Worm (Caenorhabditis elegans) whole organism, mixed stage, embryonic: Measurements from ENCODE around the gene osm-10.
A peak's percentile ranks its signal among the peaks of the same experiment; 100 is the strongest.

Source experiments
- M03D4.4 ChIP-seq: sonication (generic microtip); optimal IDR thresholded peaks from 2 replicates; lab custom pipeline; 2017; ENCODE audit warnings: mild to moderate bottlenecking, missing genetic modification characterization, missing compliant biosample characterization
- bed-3 ChIP-seq: fragments of 200-800 bp; sonication (Bioruptor generic); optimal IDR thresholded peaks from 3 replicates; lab custom pipeline; 2018; ENCODE audit warnings: mild to moderate bottlenecking, missing genetic modification characterization, moderate library complexity, missing compliant biosample characterization
- blmp-1 ChIP-seq: fragments of 150-350 bp; optimal IDR thresholded peaks from 2 replicates; lab custom pipeline; 2014; ENCODE audit warnings: missing biosample characterization, missing genetic modification characterization
- ceh-39 ChIP-seq: fragments of 150-350 bp; optimal IDR thresholded peaks from 2 replicates; lab custom pipeline; 2014; ENCODE audit warnings: missing biosample characterization, missing genetic modification characterization
- ceh-83 ChIP-seq: fragments of 200-800 bp; sonication (Bioruptor generic); optimal IDR thresholded peaks from 2 replicates; lab custom pipeline; 2018; ENCODE audit warnings: mild to moderate bottlenecking, missing genetic modification characterization, missing compliant biosample characterization
- ces-1 ChIP-seq: fragments of 150-350 bp; optimal IDR thresholded peaks from 2 replicates; lab custom pipeline; 2014; ENCODE audit warnings: missing biosample characterization, missing genetic modification reagents, missing genetic modification characterization
- cnd-1 ChIP-seq: fragments of 200-800 bp; sonication (Bioruptor generic); optimal IDR thresholded peaks from 2 replicates; lab custom pipeline; 2018; ENCODE audit warnings: mild to moderate bottlenecking, missing genetic modification characterization, missing compliant biosample characterization
- drap-1 ChIP-seq: fragments of 200-800 bp; sonication (Bioruptor generic); optimal IDR thresholded peaks from 3 replicates; lab custom pipeline; 2018; ENCODE audit warnings: mild to moderate bottlenecking, missing genetic modification characterization, missing compliant biosample characterization
- elt-1 ChIP-seq: sonication (generic microtip); optimal IDR thresholded peaks from 2 replicates; lab custom pipeline; 2017; ENCODE audit warnings: missing genetic modification characterization, mild to moderate bottlenecking, missing compliant biosample characterization, antibody characterized with exemption, moderate library complexity, borderline replicate concordance; ENCODE audit not compliant: insufficient read depth
- elt-3 ChIP-seq: fragments of 150-350 bp; optimal IDR thresholded peaks from 2 replicates; lab custom pipeline; 2014; ENCODE audit warnings: missing biosample characterization, missing genetic modification characterization
- flh-1 ChIP-seq: fragments of 200-800 bp; sonication (Bioruptor generic); optimal IDR thresholded peaks from 2 replicates; lab custom pipeline; 2018; ENCODE audit warnings: mild to moderate bottlenecking, missing genetic modification characterization, moderate library complexity, missing compliant biosample characterization
- ham-2 ChIP-seq: fragments of 200-800 bp; sonication (Bioruptor generic); optimal IDR thresholded peaks from 2 replicates; lab custom pipeline; 2018; ENCODE audit warnings: mild to moderate bottlenecking, missing genetic modification characterization, missing compliant biosample characterization
- hlh-1 ChIP-seq: fragments of 150-350 bp; optimal IDR thresholded peaks from 2 replicates; lab custom pipeline; 2014; ENCODE audit warnings: missing biosample characterization, missing genetic modification reagents, missing genetic modification characterization
- lin-13 ChIP-seq: fragments of 150-350 bp; optimal IDR thresholded peaks from 2 replicates; lab custom pipeline; 2014; ENCODE audit warnings: missing biosample characterization, missing genetic modification characterization
- lin-32 ChIP-seq: fragments of 200-800 bp; sonication (Bioruptor generic); optimal IDR thresholded peaks from 2 replicates; lab custom pipeline; 2018; ENCODE audit warnings: mild to moderate bottlenecking, missing genetic modification characterization, missing compliant biosample characterization
- lsy-2 ChIP-seq: fragments of 150-350 bp; optimal IDR thresholded peaks from 2 replicates; lab custom pipeline; 2014; ENCODE audit warnings: missing biosample characterization, missing genetic modification characterization
- mab-5 ChIP-seq: fragments of 150-350 bp; optimal IDR thresholded peaks from 2 replicates; lab custom pipeline; 2014; ENCODE audit warnings: missing biosample characterization, missing genetic modification characterization
- mep-1 ChIP-seq: fragments of 150-350 bp; optimal IDR thresholded peaks from 2 replicates; lab custom pipeline; 2017; ENCODE audit warnings: missing biosample characterization, missing genetic modification reagents, missing genetic modification characterization, inconsistent platforms
- mls-2 ChIP-seq: sonication (generic microtip); optimal IDR thresholded peaks from 2 replicates; lab custom pipeline; 2016; ENCODE audit warnings: mild to moderate bottlenecking, missing genetic modification characterization, moderate library complexity, missing compliant biosample characterization
- nhr-12 ChIP-seq: fragments of 150-350 bp; optimal IDR thresholded peaks from 2 replicates; lab custom pipeline; 2014; ENCODE audit warnings: missing biosample characterization, missing genetic modification characterization
- nhr-237 ChIP-seq: fragments of 150-350 bp; optimal IDR thresholded peaks from 2 replicates; lab custom pipeline; 2014; ENCODE audit warnings: missing biosample characterization, missing genetic modification characterization
- nhr-28 ChIP-seq: fragments of 150-350 bp; optimal IDR thresholded peaks from 2 replicates; lab custom pipeline; 2014; ENCODE audit warnings: missing biosample characterization, missing genetic modification characterization
- nhr-76 ChIP-seq: sonication (generic microtip); optimal IDR thresholded peaks from 2 replicates; lab custom pipeline; 2017; ENCODE audit warnings: missing biosample characterization, missing genetic modification characterization
- sem-2 ChIP-seq: fragments of 200-800 bp; sonication (Bioruptor generic); optimal IDR thresholded peaks from 2 replicates; lab custom pipeline; 2018; ENCODE audit warnings: mild to moderate bottlenecking, missing genetic modification characterization, missing compliant biosample characterization
- snpc-4 ChIP-seq: fragments of 150-350 bp; optimal IDR thresholded peaks from 2 replicates; lab custom pipeline; 2014; ENCODE audit warnings: missing biosample characterization, missing genetic modification characterization
- sptf-1 ChIP-seq: sonication (generic microtip); optimal IDR thresholded peaks from 2 replicates; lab custom pipeline; 2017; ENCODE audit warnings: mild to moderate bottlenecking, missing genetic modification characterization, moderate library complexity, missing compliant biosample characterization
- tbx-8 ChIP-seq: fragments of 200-800 bp; sonication (Bioruptor generic); optimal IDR thresholded peaks from 2 replicates; lab custom pipeline; 2018; ENCODE audit warnings: mild to moderate bottlenecking, missing genetic modification characterization, moderate library complexity, missing compliant biosample characterization
- unc-120 ChIP-seq: sonication (generic microtip); optimal IDR thresholded peaks from 2 replicates; lab custom pipeline; 2017; ENCODE audit warnings: missing genetic modification characterization, missing compliant biosample characterization; ENCODE audit not compliant: poor library complexity, severe bottlenecking
- unc-39 ChIP-seq: fragments of 150-350 bp; optimal IDR thresholded peaks from 2 replicates; lab custom pipeline; 2014; ENCODE audit warnings: missing biosample characterization, missing genetic modification characterization
- unc-62 ChIP-seq: fragments of 150-350 bp; optimal IDR thresholded peaks from 2 replicates; lab custom pipeline; 2014; ENCODE audit warnings: missing biosample characterization, missing genetic modification reagents, missing genetic modification characterization
- zip-8 ChIP-seq: fragments of 150-350 bp; optimal IDR thresholded peaks from 2 replicates; lab custom pipeline; 2014; ENCODE audit warnings: missing biosample characterization, missing genetic modification characterization
- ztf-11 ChIP-seq: fragments of 150-350 bp; optimal IDR thresholded peaks from 2 replicates; lab custom pipeline; 2014; ENCODE audit warnings: missing biosample characterization, missing genetic modification characterization

Gene osm-10

DNA sequence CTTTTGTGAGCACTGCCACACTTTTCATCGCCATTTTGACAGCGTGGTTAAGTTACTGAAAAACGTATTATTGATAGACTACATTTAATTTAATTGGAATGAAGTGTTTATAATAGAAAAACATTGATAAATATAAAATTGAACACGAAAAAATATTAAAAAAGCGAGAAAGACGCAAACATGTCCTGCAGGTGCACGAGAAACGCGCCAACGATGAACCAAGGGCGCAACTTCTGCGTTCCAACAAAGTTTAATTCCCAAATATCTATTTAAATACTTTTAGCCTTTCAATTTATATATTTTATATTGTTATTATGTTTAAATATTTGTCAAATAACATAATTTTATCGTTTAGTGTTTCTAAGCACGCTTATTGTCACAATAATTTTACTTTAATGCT lies 8.9 kb upstream of the osm-10 start, which contains the start of gene ndus-8:
TSS of gene ndus-8 (minus strand) at position 55 of the 400 bp plus-strand sequence.
- TF ChIP-seq lin-13 (peak; percentile 56), mab-5 (tag; lab: Kevin White, UChicago) (no peak), drap-1 (GFP tag; lab: Kevin White, UChicago) (no peak), sptf-1 (tag; lab: Kevin White, UChicago) (no peak), unc-120 (no peak), mep-1 (tag; lab: Kevin White, UChicago) (peak; percentile 48), snpc-4 (tag; lab: Kevin White, UChicago) (no peak), elt-1 (tag; lab: Kevin White, UChicago) (no peak), mls-2 (tag; lab: Kevin White, UChicago) (no peak), lsy-2 (tag; lab: Kevin White, UChicago) (peak; percentile 64), blmp-1 (tag; lab: Kevin White, UChicago) (no peak), sem-2 (GFP tag; lab: Kevin White, UChicago) (no peak), flh-1 (GFP tag; lab: Kevin White, UChicago) (no peak), zip-8 (tag; lab: Kevin White, UChicago) (no peak)
- TF ChIP-seq, all 35 proteins: peak for 3

DNA sequence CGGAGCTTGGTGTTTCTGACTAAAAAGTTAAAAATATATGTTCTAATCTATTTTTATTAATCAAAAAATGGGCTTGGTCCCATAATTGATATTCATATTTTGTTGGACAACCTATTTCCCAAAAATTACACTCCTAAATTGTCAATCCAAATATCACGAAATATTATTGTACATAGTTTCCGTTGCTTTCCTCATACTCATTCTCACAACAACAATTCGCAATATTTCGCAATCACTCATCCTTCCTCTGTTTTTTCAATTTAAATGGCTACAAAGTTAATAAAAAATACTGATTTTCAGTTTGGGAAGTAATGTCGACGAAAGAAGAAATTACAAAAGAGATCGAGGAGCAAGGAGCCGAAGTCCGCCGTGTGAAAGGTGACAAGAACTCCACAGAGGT lies 4.4 kb upstream of the osm-10 start, which contains the start of gene pars-1:
TSS of gene pars-1 (plus strand) at position 301 of the 400 bp plus-strand sequence.
- TF ChIP-seq mep-1 (tag; lab: Kevin White, UChicago), result no peak
- no peak for TF ChIP-seq ztf-11 (tag; lab: Kevin White, UChicago)
- no peak for TF ChIP-seq drap-1 (GFP tag; lab: Kevin White, UChicago)
- no peak for TF ChIP-seq unc-39 (tag; lab: Kevin White, UChicago)
- TF ChIP-seq mls-2 (tag; lab: Kevin White, UChicago), result no peak
- no peak for TF ChIP-seq blmp-1 (tag; lab: Kevin White, UChicago)
- TF ChIP-seq lin-13, result no peak

DNA sequence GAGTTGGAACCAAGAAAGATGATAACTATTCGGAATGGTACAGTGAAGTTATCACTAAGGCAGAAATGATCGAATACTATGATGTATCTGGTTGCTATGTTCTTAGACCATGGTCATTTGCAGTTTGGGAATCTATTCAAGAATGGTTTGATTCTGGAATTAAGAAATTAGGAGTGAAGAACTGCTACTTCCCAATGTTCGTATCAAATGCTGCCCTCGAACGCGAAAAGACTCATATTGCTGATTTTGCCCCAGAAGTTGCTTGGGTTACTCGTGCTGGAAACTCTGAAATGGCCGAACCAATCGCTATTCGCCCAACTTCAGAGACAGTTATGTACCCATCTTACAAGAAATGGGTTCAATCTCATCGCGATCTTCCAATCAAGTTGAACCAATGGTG lies 3.7 kb upstream of the osm-10 start:
- no peak for TF ChIP-seq lsy-2 (tag; lab: Kevin White, UChicago)
- no peak for TF ChIP-seq unc-39 (tag; lab: Kevin White, UChicago)
- no peak for TF ChIP-seq nhr-76 (tag; lab: Kevin White, UChicago)
- no peak for TF ChIP-seq hlh-1 (tag; lab: Kevin White, UChicago)

DNA sequence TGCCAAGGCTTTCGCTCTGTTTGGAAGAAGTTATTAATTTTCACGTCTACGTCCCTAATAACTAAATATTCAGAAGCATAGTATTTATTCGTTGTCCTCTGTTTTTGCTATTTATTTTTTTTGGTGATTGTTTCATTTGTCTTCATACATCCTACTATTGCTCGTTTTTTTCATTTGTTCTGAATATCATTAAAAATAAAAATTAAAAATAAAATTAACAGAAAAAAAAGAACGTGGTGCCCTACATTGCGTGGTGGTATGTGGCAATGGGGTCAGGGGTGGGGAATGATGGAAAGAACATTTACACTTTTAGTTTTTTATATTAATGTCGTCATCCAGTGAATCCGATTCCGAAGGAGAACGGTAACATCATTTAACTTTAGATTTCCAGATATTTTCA lies 2.0 kb upstream of the osm-10 start, which contains the start of gene ztf-31:
TSS of gene ztf-31 (plus strand) at position 301 of the 400 bp plus-strand sequence.
- no peak for TF ChIP-seq ham-2
- no peak for TF ChIP-seq nhr-76 (tag; lab: Kevin White, UChicago)
- TF ChIP-seq zip-8 (tag; lab: Kevin White, UChicago), result no peak
- no peak for TF ChIP-seq tbx-8 (GFP tag; lab: Kevin White, UChicago)
- no peak for TF ChIP-seq mab-5 (tag; lab: Kevin White, UChicago)
- no peak for TF ChIP-seq ceh-39 (tag; lab: Kevin White, UChicago)
- TF ChIP-seq hlh-1 (tag; lab: Kevin White, UChicago), result no peak
- TF ChIP-seq ces-1 (GFP tag; lab: Kevin White, UChicago), result no peak
- no peak for TF ChIP-seq lin-13
- no peak for TF ChIP-seq ceh-83 (GFP tag; lab: Kevin White, UChicago)
- no peak for TF ChIP-seq sem-2 (GFP tag; lab: Kevin White, UChicago)
- TF ChIP-seq bed-3, result no peak
- no peak for TF ChIP-seq mep-1 (tag; lab: Kevin White, UChicago)
- no peak for TF ChIP-seq lin-32
- no peak for TF ChIP-seq elt-3
- TF ChIP-seq nhr-28 (tag; lab: Kevin White, UChicago), result no peak
- TF ChIP-seq drap-1 (GFP tag; lab: Kevin White, UChicago), result no peak
- TF ChIP-seq M03D4.4, result no peak
- no peak for TF ChIP-seq nhr-237 (tag; lab: Kevin White, UChicago)

DNA sequence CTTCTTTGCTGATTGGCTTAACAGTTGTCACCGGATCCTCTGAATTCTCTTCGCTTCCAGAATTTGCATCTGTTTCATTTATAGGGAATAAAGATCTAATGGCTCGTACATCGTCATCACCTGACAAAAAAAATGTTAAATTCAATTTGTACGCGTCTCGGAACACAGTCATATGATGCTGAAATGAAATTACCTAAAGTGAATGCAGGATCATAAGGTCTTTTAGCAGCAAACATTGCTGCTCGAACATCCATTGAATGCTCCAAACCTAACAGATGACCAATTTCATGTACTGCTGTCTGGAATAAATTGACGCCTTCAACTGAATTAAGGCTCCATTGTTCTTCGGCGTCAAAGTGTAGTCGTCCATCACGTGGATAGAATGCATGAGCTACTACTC lies 3.3 kb downstream of the osm-10 start:
- TF ChIP-seq M03D4.4, result no peak
- TF ChIP-seq ceh-39 (tag; lab: Kevin White, UChicago), result no peak
- TF ChIP-seq ztf-11 (tag; lab: Kevin White, UChicago), result no peak
- TF ChIP-seq drap-1 (GFP tag; lab: Kevin White, UChicago), result no peak
- TF ChIP-seq cnd-1, result no peak
- TF ChIP-seq zip-8 (tag; lab: Kevin White, UChicago), result no peak
- no peak for TF ChIP-seq lin-13
- no peak for TF ChIP-seq ces-1 (GFP tag; lab: Kevin White, UChicago)
- TF ChIP-seq nhr-76 (tag; lab: Kevin White, UChicago), result no peak
- no peak for TF ChIP-seq nhr-12
- TF ChIP-seq flh-1 (GFP tag; lab: Kevin White, UChicago), result no peak
- no peak for TF ChIP-seq unc-39 (tag; lab: Kevin White, UChicago)
- no peak for TF ChIP-seq mls-2 (tag; lab: Kevin White, UChicago)
- no peak for TF ChIP-seq nhr-237 (tag; lab: Kevin White, UChicago)
- TF ChIP-seq unc-62 (GFP tag; lab: Kevin White, UChicago), result no peak
- TF ChIP-seq elt-3, result no peak
